Fruit fly (Drosophila melanogaster): Measurements from ENCODE around the gene CG6012.

Gene CG6012

DNA sequence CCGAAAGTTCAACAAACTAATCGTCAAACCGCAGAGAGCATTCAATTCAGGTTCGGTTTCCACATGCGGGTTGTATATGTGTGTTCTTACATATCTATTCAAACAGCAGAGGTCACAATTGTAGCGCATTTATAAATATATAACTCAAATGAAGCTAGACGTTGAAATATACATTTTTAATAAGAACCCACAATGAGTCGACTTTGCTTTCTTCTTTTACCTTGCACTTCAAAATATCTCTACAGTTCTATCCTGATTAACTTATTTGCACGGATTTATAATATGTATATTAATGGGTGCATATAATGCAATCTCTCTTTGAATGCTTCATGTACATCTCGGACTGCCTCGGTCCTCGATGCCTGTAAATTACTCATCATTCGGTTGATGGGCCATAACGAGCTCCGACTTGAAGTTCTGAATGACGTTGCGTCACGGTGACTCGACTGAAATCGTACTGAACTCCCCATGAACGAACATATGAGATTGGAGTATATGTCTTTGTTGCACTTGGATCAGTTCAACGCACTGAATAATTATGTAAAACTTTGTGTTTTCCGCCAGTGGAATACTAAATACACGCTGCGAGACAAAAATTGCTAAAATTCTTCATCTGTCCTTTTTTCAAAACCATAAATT, 42.8 kb downstream of the CG6012 start (continued):
- TF ChIP-seq Met (GFP tag; optimal IDR thresholded peaks at IDR 0.05) (peak; percentile 59), CG11902 (GFP tag; optimal IDR thresholded peaks at IDR 0.05) (peak; percentile 10), dsx (GFP tag; optimal IDR thresholded peaks at IDR 0.05; ENCODE audit: poor library complexity, severe bottlenecking) (peak; percentile 59), CG8632 (GFP tag; optimal IDR thresholded peaks at IDR 0.05) (peak; percentile 72), CG6163 (GFP tag; IDR thresholded peaks at IDR 0.05) (peak; percentile 79), CG6792 (GFP tag; optimal IDR thresholded peaks at IDR 0.05) (peak; percentile 72), ss (GFP tag; optimal IDR thresholded peaks at IDR 0.05) (peak; percentile 14 to 47), Ets21C (GFP tag; optimal IDR thresholded peaks at IDR 0.05) (peak; percentile 10), CG10669 (GFP tag; optimal IDR thresholded peaks at IDR 0.05) (peak; percentile 81), CG7368 (GFP tag; optimal IDR thresholded peaks at IDR 0.05) (peak; percentile 61), Hr4 (GFP tag; optimal IDR thresholded peaks at IDR 0.05) (peak; percentile 80), achi (GFP tag; optimal IDR thresholded peaks at IDR 0.05) (peak; percentile 73)

DNA sequence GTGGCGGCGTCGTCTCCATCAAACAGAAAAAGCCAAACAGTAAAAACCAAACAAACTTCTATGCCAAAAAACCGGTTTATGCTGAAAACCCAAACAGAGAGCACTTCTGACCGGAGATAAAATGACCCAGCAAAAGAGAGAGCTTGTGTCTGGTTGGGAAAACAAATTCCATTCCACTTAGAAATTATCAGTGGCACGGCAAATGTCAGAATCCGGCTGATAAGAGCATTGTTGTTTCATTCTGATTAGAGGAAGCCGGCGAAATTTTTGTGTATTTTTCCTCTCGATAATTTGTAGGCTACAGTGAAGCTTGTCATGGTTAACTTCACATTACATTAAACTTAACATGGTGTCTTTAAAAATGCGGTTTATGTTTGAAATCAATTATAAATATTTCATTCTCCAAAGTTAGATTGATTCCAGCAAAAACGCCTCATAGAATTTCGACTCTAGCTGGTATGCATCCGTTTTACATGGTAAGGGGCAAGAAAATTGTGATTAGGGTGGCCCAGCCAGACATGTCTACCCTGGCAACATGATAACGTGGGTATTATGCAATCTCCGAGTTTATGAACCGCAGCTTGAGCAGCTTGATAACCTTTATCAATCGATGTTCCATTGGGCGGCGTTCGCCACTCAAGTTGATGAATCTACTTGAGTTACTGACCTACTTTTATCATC, 43.7 kb downstream of the CG6012 start:
- TF ChIP-seq net (GFP tag; optimal IDR thresholded peaks at IDR 0.05) (no peak), topi (GFP tag; optimal IDR thresholded peaks at IDR 0.05) (peak; percentile 7), Met (GFP tag; optimal IDR thresholded peaks at IDR 0.05) (peak; percentile 20), dsx (GFP tag; optimal IDR thresholded peaks at IDR 0.05; ENCODE audit: poor library complexity, severe bottlenecking) (no peak), Gug (GFP tag; IDR thresholded peaks at IDR 0.05) (no peak), Eip75B (GFP tag; optimal IDR thresholded peaks at IDR 0.05) (no peak), CG11902 (GFP tag; optimal IDR thresholded peaks at IDR 0.05) (no peak), ss (GFP tag; optimal IDR thresholded peaks at IDR 0.05) (no peak), eg (GFP tag; IDR thresholded peaks at IDR 0.05) (no peak), svp (GFP tag) (peak; percentile 96), CG31627 (GFP tag; optimal IDR thresholded peaks at IDR 0.05) (peak; percentile 5), fd59A (GFP tag; optimal IDR thresholded peaks at IDR 0.05) (no peak), Eip78C (GFP tag) (peak; percentile 33), Hr39 (GFP tag; optimal IDR thresholded peaks at IDR 0.05) (peak; percentile 2), pdm3 (GFP tag; optimal IDR thresholded peaks at IDR 0.05) (no peak), vri (GFP tag; optimal IDR thresholded peaks at IDR 0.05) (peak; percentile 86), CG9139 (GFP tag; optimal IDR thresholded peaks at IDR 0.05) (no peak), CG1621 (tag; optimal IDR thresholded peaks at IDR 0.05) (no peak), CG32006 (GFP tag; optimal IDR thresholded peaks at IDR 0.05) (no peak), esn (GFP tag; optimal IDR thresholded peaks at IDR 0.05) (no peak), achi (GFP tag; optimal IDR thresholded peaks at IDR 0.05) (no peak), Smox (GFP tag; optimal IDR thresholded peaks at IDR 0.05) (no peak), fd85E (GFP tag; optimal IDR thresholded peaks at IDR 0.05) (no peak), CG34406 (GFP tag; optimal IDR thresholded peaks at IDR 0.05) (no peak), CG8319 (GFP tag; optimal IDR thresholded peaks at IDR 0.05) (no peak), Ets96B (tag; optimal IDR thresholded peaks at IDR 0.05) (no peak), CG11762 (GFP tag; optimal IDR thresholded peaks at IDR 0.05; ENCODE audit: insufficient read depth) (no peak), CG6163 (GFP tag; IDR thresholded peaks at IDR 0.05) (no peak)

DNA sequence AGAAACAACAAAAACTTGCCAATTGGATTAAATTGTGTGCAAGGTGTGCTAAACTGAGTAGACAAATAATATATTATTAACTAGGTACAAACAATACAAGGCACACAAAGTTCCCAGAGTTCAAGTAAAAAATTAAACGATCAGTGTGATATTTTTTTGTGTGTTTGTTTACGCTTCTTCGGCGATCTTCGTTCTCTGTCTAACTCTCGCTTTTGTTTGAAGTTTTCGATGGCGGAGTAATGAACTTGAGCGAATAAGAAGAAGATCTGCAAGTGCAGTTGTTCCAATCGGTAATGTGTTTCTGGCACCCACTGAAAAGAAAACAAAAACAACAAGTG, 44.6 kb downstream of the CG6012 start:
- peak; percentile 96 for TF ChIP-seq Blimp-1 (GFP tag; optimal IDR thresholded peaks at IDR 0.05)
- TF ChIP-seq CG1621 (tag; optimal IDR thresholded peaks at IDR 0.05): no peak
- no peak for TF ChIP-seq dac (GFP tag; optimal IDR thresholded peaks at IDR 0.05)
- peak; percentile 82 for TF ChIP-seq CG6854 (GFP tag; optimal IDR thresholded peaks at IDR 0.05)
- TF ChIP-seq svp (GFP tag): peak; percentile 73
- peak; percentile 25 for TF ChIP-seq fkh (GFP tag; optimal IDR thresholded peaks at IDR 0.05)
- no peak for TF ChIP-seq CG8119 (GFP tag; IDR thresholded peaks at IDR 0.05)
